Worm (Caenorhabditis elegans): ENCODE data around the gene dpy-6.

- TF ChIP-seq ama-1 (optimal IDR thresholded peaks at IDR 0.05) (no peak), F13C5.2 (tag; optimal IDR thresholded peaks at IDR 0.05) (no peak), pes-1 (GFP tag; IDR thresholded peaks at IDR 0.05) (no peak), flt-1 (GFP tag; IDR thresholded peaks at IDR 0.05) (no peak), sea-1 (GFP tag; conservative IDR thresholded peaks at IDR 0.05) (no peak)
These were observed 45.5 kb upstream of the dpy-6 start, which contains the start of gene grd-4 for ce11 chrX:8500922-8501321.

Data from whole organism, early embryonic.